Fruit fly (Drosophila melanogaster) whole organism, prepupa: Measurements from ENCODE around the gene Gen.
A peak's percentile ranks its signal among the peaks of the same experiment; 100 is the strongest.

Experiments used
- CG10669 ChIP-seq: fragments of 200-800 bp; sonication (Bioruptor generic); optimal IDR thresholded peaks from 3 replicates; lab custom pipeline; 2018; ENCODE audit warnings: missing biosample characterization, mild to moderate bottlenecking, missing genetic modification characterization, moderate library complexity
- CG11762 ChIP-seq: fragments of 200-800 bp; sonication (Bioruptor generic); optimal IDR thresholded peaks from 3 replicates; lab custom pipeline; 2016; ENCODE audit warnings: missing biosample characterization, missing genetic modification characterization; ENCODE audit not compliant: insufficient read depth
- CG11902 ChIP-seq: fragments of 200-800 bp; sonication (Bioruptor generic); optimal IDR thresholded peaks from 3 replicates; lab custom pipeline; 2016; ENCODE audit warnings: missing biosample characterization, missing genetic modification characterization
- CG1621 ChIP-seq: fragments of 200-800 bp; sonication (Bioruptor generic); optimal IDR thresholded peaks from 3 replicates; lab custom pipeline; 2018; ENCODE audit warnings: missing biosample characterization, mild to moderate bottlenecking, missing genetic modification characterization
- CG16779 ChIP-seq: fragments of 200-800 bp; sonication (Bioruptor generic); optimal IDR thresholded peaks from 3 replicates; lab custom pipeline; 2017; ENCODE audit warnings: missing biosample characterization, mild to moderate bottlenecking, missing genetic modification characterization
- CG3032 ChIP-seq: fragments of 200-800 bp; optimal IDR thresholded peaks from 2 replicates; lab custom pipeline; 2019; ENCODE audit warnings: missing biosample characterization, mild to moderate bottlenecking, missing genetic modification characterization, moderate library complexity
- CG31627 ChIP-seq: fragments of 200-800 bp; sonication (Bioruptor generic); optimal IDR thresholded peaks from 3 replicates; lab custom pipeline; 2016; ENCODE audit warnings: missing biosample characterization, missing genetic modification characterization
- CG34406 ChIP-seq: fragments of 200-800 bp; sonication (Bioruptor generic); optimal IDR thresholded peaks from 3 replicates; lab custom pipeline; 2016; ENCODE audit warnings: missing biosample characterization, missing genetic modification characterization
- CG3919 ChIP-seq: fragments of 200-800 bp; sonication (Bioruptor generic); optimal IDR thresholded peaks from 3 replicates; lab custom pipeline; 2016; ENCODE audit warnings: missing biosample characterization, missing genetic modification characterization
- CG4318 ChIP-seq: fragments of 200-800 bp; sonication (Bioruptor generic); optimal IDR thresholded peaks from 3 replicates; lab custom pipeline; 2017; ENCODE audit warnings: missing biosample characterization, mild to moderate bottlenecking, missing genetic modification characterization
- CG6163 ChIP-seq: fragments of 200-800 bp; sonication (Bioruptor generic); IDR thresholded peaks from 3 replicates; pipeline ENCODE4 v1.3.6; 2022; ENCODE audit warnings: missing biosample characterization, missing genetic modification characterization
- CG6276 ChIP-seq: fragments of 200-800 bp; sonication (Bioruptor generic); optimal IDR thresholded peaks from 2 replicates; lab custom pipeline; 2017; ENCODE audit warnings: missing biosample characterization, mild to moderate bottlenecking, missing genetic modification characterization
- CG6792 ChIP-seq: fragments of 200-800 bp; sonication (Bioruptor generic); optimal IDR thresholded peaks from 3 replicates; lab custom pipeline; 2016; ENCODE audit warnings: missing biosample characterization, missing genetic modification characterization
- CG6808 ChIP-seq: fragments of 200-800 bp; sonication (Bioruptor generic); optimal IDR thresholded peaks from 3 replicates; lab custom pipeline; 2017; ENCODE audit warnings: missing biosample characterization, missing genetic modification characterization, mild to moderate bottlenecking, moderate library complexity, missing genetic modification reagents
- CG7368 ChIP-seq: fragments of 200-800 bp; sonication (Bioruptor generic); optimal IDR thresholded peaks from 3 replicates; lab custom pipeline; 2016; ENCODE audit warnings: missing biosample characterization, missing genetic modification characterization
- CG8319 ChIP-seq: fragments of 200-800 bp; sonication (Bioruptor generic); optimal IDR thresholded peaks from 3 replicates; lab custom pipeline; 2016; ENCODE audit warnings: missing biosample characterization, missing genetic modification characterization
- CG8632 ChIP-seq: fragments of 200-800 bp; sonication (Bioruptor generic); optimal IDR thresholded peaks from 3 replicates; lab custom pipeline; 2016; ENCODE audit warnings: missing biosample characterization, missing genetic modification characterization
- CG9139 ChIP-seq: fragments of 200-800 bp; sonication (Bioruptor generic); optimal IDR thresholded peaks from 3 replicates; lab custom pipeline; 2017; ENCODE audit warnings: missing biosample characterization, mild to moderate bottlenecking, missing genetic modification characterization
- Eip78C ChIP-seq: fragments of 200-800 bp; sonication (Bioruptor generic); peaks from one replicate; lab custom pipeline; 2016; ENCODE audit warnings: missing biosample characterization, missing genetic modification characterization
- Eip93F ChIP-seq: fragments of 200-800 bp; sonication (Bioruptor generic); optimal IDR thresholded peaks from 2 replicates; lab custom pipeline; 2016; ENCODE audit warnings: missing biosample characterization, mild to moderate bottlenecking, missing genetic modification characterization
- Ets21C ChIP-seq: fragments of 200-800 bp; sonication (Bioruptor generic); optimal IDR thresholded peaks from 3 replicates; lab custom pipeline; 2016; ENCODE audit warnings: missing biosample characterization, missing genetic modification characterization
- Gug ChIP-seq: fragments of 200-800 bp; sonication (Bioruptor generic); IDR thresholded peaks from 2 replicates; pipeline ENCODE4 v1.3.6; 2022; ENCODE audit warnings: missing biosample characterization, missing genetic modification characterization
- Hr38 ChIP-seq: sonication (Bioruptor generic); optimal IDR thresholded peaks from 2 replicates; lab custom pipeline; 2016; ENCODE audit warnings: missing biosample characterization, missing genetic modification characterization
- Hr39 ChIP-seq: fragments of 200-800 bp; sonication (Bioruptor generic); optimal IDR thresholded peaks from 2 replicates; lab custom pipeline; 2016; ENCODE audit warnings: missing biosample characterization, missing genetic modification characterization
- Met ChIP-seq: fragments of 200-800 bp; sonication (Bioruptor generic); optimal IDR thresholded peaks from 3 replicates; lab custom pipeline; 2016; ENCODE audit warnings: missing biosample characterization, missing genetic modification characterization
- Smox ChIP-seq: fragments of 200-800 bp; sonication (Bioruptor generic); optimal IDR thresholded peaks from 3 replicates; lab custom pipeline; 2016; ENCODE audit warnings: missing biosample characterization, missing genetic modification characterization
- Sox14 ChIP-seq: fragments of 200-800 bp; sonication (Bioruptor generic); optimal IDR thresholded peaks from 3 replicates; lab custom pipeline; 2016; ENCODE audit warnings: missing biosample characterization, missing genetic modification characterization
- Sox15 ChIP-seq: fragments of 200-800 bp; sonication (Bioruptor generic); optimal IDR thresholded peaks from 3 replicates; lab custom pipeline; 2016; ENCODE audit warnings: missing biosample characterization, missing genetic modification characterization
- achi ChIP-seq: fragments of 200-800 bp; sonication (Bioruptor generic); optimal IDR thresholded peaks from 3 replicates; lab custom pipeline; 2016; ENCODE audit warnings: missing biosample characterization, missing genetic modification characterization
- acj6 ChIP-seq: fragments of 200-800 bp; sonication (Bioruptor generic); optimal IDR thresholded peaks from 3 replicates; lab custom pipeline; 2016; ENCODE audit warnings: missing biosample characterization, missing genetic modification characterization
- cyc ChIP-seq: fragments of 200-800 bp; sonication (Bioruptor generic); optimal IDR thresholded peaks from 3 replicates; lab custom pipeline; 2016; ENCODE audit warnings: missing biosample characterization, missing genetic modification characterization
- dac ChIP-seq: fragments of 200-800 bp; sonication (Bioruptor generic); optimal IDR thresholded peaks from 2 replicates; lab custom pipeline; 2017; ENCODE audit warnings: missing biosample characterization, mild to moderate bottlenecking, missing genetic modification characterization
- eg ChIP-seq: fragments of 200-800 bp; sonication (Bioruptor generic); IDR thresholded peaks from 3 replicates; pipeline ENCODE4 v1.3.6; 2022; ENCODE audit warnings: missing biosample characterization, missing genetic modification characterization
- esn ChIP-seq: fragments of 200-800 bp; sonication (Bioruptor generic); optimal IDR thresholded peaks from 2 replicates; lab custom pipeline; 2016; ENCODE audit warnings: missing biosample characterization, mild to moderate bottlenecking, missing genetic modification characterization, moderate library complexity
- fkh ChIP-seq: fragments of 200-800 bp; sonication (Bioruptor generic); optimal IDR thresholded peaks from 3 replicates; lab custom pipeline; 2017; ENCODE audit warnings: missing biosample characterization, mild to moderate bottlenecking, missing genetic modification characterization, moderate library complexity
- lz ChIP-seq: fragments of 200-800 bp; sonication (Bioruptor generic); optimal IDR thresholded peaks from 3 replicates; lab custom pipeline; 2016; ENCODE audit warnings: missing biosample characterization, missing genetic modification characterization
- net ChIP-seq: fragments of 200-800 bp; sonication (Bioruptor generic); optimal IDR thresholded peaks from 3 replicates; lab custom pipeline; 2016; ENCODE audit warnings: missing biosample characterization, missing genetic modification characterization
- pdm3 ChIP-seq: fragments of 200-800 bp; sonication (Bioruptor generic); optimal IDR thresholded peaks from 3 replicates; lab custom pipeline; 2016; ENCODE audit warnings: missing biosample characterization, missing genetic modification characterization
- spab ChIP-seq: fragments of 200-800 bp; sonication (Bioruptor generic); optimal IDR thresholded peaks from 2 replicates; lab custom pipeline; 2017; ENCODE audit warnings: missing biosample characterization, mild to moderate bottlenecking, missing genetic modification characterization, missing genetic modification reagents
- ss ChIP-seq, 2 experiments: fragments of 200-800 bp; sonication (Bioruptor generic); optimal IDR thresholded peaks; 2 replicates in 1 of 2; 3 replicates in 1 of 2; lab custom pipeline; 2017 to 2018; ENCODE audit warnings: mild to moderate bottlenecking in 2 of 2, missing biosample characterization in 2 of 2, missing genetic modification characterization in 2 of 2, moderate library complexity in 1 of 2
- svp ChIP-seq: fragments of 200-800 bp; sonication (Bioruptor generic); peaks from one replicate; lab custom pipeline; 2016; ENCODE audit warnings: missing biosample characterization, missing genetic modification characterization
- vri ChIP-seq: fragments of 200-800 bp; sonication (Bioruptor generic); optimal IDR thresholded peaks from 3 replicates; lab custom pipeline; 2016; ENCODE audit warnings: missing biosample characterization, mild to moderate bottlenecking, missing genetic modification characterization

Gene Gen

DNA sequence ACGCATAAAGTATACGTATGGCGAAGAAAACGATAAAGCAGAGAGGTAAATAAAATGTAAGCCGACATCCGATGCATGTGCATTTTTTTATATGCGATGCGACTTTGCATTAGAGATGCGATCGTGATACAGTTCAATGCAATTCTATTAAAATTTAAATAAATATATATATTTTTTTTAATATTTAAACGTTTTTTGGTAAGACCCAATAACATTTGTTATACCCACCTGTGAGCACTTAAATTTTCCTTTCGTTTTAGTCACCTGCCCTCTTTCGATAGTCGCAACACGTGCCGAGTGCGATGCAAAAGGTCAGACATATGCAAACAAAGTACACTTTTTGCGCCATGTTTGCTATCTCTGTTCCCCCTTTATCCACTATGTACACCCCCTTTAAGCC lies 24.0 kb downstream of the Gen start (continued):
- peak; percentile 78 for TF ChIP-seq CG34406
- no peak for TF ChIP-seq Hr39
- peak; percentile 67 for TF ChIP-seq achi (GFP tag; lab: Kevin White, UChicago)
- peak; percentile 1 for TF ChIP-seq Sox14
- TF ChIP-seq Sox15, result peak; percentile 2
- TF ChIP-seq CG6163 (GFP tag; lab: Robert Waterston, UW), result peak; percentile 51; the same call in 1 of the 3 replicates
- peak; percentile 38 for TF ChIP-seq CG8319
- TF ChIP-seq cyc, result no peak
- TF ChIP-seq CG6792 (GFP tag; lab: Kevin White, UChicago), result peak; percentile 53
- TF ChIP-seq CG31627 (GFP tag; lab: Kevin White, UChicago), result no peak
- TF ChIP-seq CG3032, result peak; percentile 66
- peak; percentile 56 for TF ChIP-seq CG3919 (GFP tag; lab: Kevin White, UChicago)
- peak; percentile 51 for TF ChIP-seq esn (GFP tag; lab: Kevin White, UChicago)
- no peak for TF ChIP-seq spab (GFP tag; lab: Kevin White, UChicago)
- TF ChIP-seq CG8632 (GFP tag; lab: Kevin White, UChicago), result peak; percentile 60
- TF ChIP-seq CG16779 (tag; lab: Kevin White, UChicago), result peak; percentile 2
- peak; percentile 67 for TF ChIP-seq Eip78C (GFP tag; lab: Kevin White, UChicago)
- peak; percentile 23 for TF ChIP-seq pdm3 (GFP tag; lab: Kevin White, UChicago)
- TF ChIP-seq acj6 (GFP tag; lab: Kevin White, UChicago), result peak; percentile 63
- peak; percentile 33 for TF ChIP-seq Met (GFP tag; lab: Kevin White, UChicago)
- TF ChIP-seq Eip93F (GFP tag; lab: Kevin White, UChicago), result no peak
- TF ChIP-seq fkh (GFP tag; lab: Kevin White, UChicago), result no peak
- peak; percentile 38 for TF ChIP-seq net (GFP tag; lab: Kevin White, UChicago)
- TF ChIP-seq dac (GFP tag; lab: Kevin White, UChicago), result peak; percentile 43
- TF ChIP-seq vri (GFP tag; lab: Kevin White, UChicago), result no peak
- no peak for TF ChIP-seq CG4318 (GFP tag; lab: Kevin White, UChicago)
- no peak for TF ChIP-seq CG6276 (GFP tag; lab: Kevin White, UChicago)
- no peak for TF ChIP-seq CG11902 (GFP tag; lab: Kevin White, UChicago)
- peak; percentile 20 for TF ChIP-seq CG11762 (GFP tag; lab: Kevin White, UChicago)
- peak; percentile 51 for TF ChIP-seq CG10669 (GFP tag; lab: Kevin White, UChicago)
- peak; percentile 43 for TF ChIP-seq CG1621 (tag; lab: Kevin White, UChicago)
- no peak for TF ChIP-seq CG9139 (GFP tag; lab: Kevin White, UChicago)
- peak; percentile 31 for TF ChIP-seq CG7368
- peak; percentile 45; the same call in 2 of the 3 replicates for TF ChIP-seq eg (GFP tag; lab: Robert Waterston, UW)
- TF ChIP-seq, all 60 proteins: peak for 40

DNA sequence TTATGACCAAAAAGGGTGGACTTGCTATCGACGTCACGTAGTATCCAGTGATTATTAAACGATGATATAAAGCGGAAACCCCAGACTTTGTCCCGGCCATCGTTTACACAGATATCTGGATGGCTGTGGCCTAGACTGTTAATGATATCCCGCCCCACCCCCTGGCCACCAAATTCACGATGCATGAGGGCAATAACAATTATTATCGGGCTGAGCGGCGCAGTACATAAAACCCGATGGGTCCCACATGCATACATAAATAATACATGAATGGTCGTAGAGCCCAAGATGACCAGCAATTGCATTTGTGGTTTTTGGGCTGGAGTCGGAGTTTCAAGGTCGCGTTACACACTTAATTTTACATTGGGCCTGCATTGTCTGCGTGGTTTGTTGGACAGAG lies 24.6 kb downstream of the Gen start:
- TF ChIP-seq CG6163 (GFP tag; lab: Robert Waterston, UW) (0 out of 3 replicates have a peak, but pooled peaks have one; percentile 14), Eip78C (GFP tag; lab: Kevin White, UChicago) (peak; percentile 44), ss (GFP tag; optimal IDR thresholded peaks at IDR 0.05; lab: Kevin White, UChicago) (peak in 1 of 2 experiments; percentile 27), svp (GFP tag; lab: Kevin White, UChicago) (peak; percentile 25), CG3032 (no peak), CG6808 (GFP tag; lab: Kevin White, UChicago) (peak; percentile 25), Sox14 (no peak)

DNA sequence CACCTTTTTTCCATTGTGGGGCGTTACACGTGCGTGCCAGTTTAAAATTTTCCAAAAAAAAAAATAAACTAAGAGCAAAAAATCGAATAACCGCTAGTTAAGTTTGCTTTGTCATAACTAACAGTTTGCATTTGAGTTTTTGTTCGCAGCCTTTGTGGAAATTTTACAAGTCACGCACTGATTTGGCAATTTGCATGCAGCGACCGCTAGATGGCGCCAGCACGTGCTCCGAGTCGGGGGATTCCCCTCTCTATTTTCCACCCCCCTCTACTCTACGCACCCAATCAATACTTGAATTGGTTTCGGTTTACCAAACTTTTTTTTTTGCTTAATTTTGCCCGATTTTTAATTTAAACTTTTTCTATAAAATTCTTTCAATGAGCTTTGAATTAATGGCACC lies 27.0 kb downstream of the Gen start:
- TF ChIP-seq CG7368, result no peak
- no peak for TF ChIP-seq Smox (GFP tag; lab: Kevin White, UChicago)
- no peak for TF ChIP-seq Ets21C (GFP tag; lab: Kevin White, UChicago)
- no peak for TF ChIP-seq lz (GFP tag; lab: Kevin White, UChicago)
- no peak for TF ChIP-seq CG10669 (GFP tag; lab: Kevin White, UChicago)
- TF ChIP-seq CG16779 (tag; lab: Kevin White, UChicago), result no peak
- TF ChIP-seq spab (GFP tag; lab: Kevin White, UChicago), result no peak
- no peak for TF ChIP-seq Gug (GFP tag; lab: Robert Waterston, UW)
- TF ChIP-seq pdm3 (GFP tag; lab: Kevin White, UChicago), result no peak
- TF ChIP-seq Hr38 (GFP tag; lab: Kevin White, UChicago), result no peak
- TF ChIP-seq, all 60 proteins: peak for 0
